Worm (Caenorhabditis elegans): ENCODE results near the gene tra-3.

- TF ChIP-seq nhr-77 (tag; optimal IDR thresholded peaks at IDR 0.05), result no peak
- no peak for TF ChIP-seq ama-1 (optimal IDR thresholded peaks at IDR 0.05)
- TF ChIP-seq nhr-76 (tag; optimal IDR thresholded peaks at IDR 0.05), result no peak
- TF ChIP-seq lsy-12 (tag; optimal IDR thresholded peaks at IDR 0.05), result no peak
- TF ChIP-seq unc-62 (GFP tag; optimal IDR thresholded peaks at IDR 0.05), result no peak
- no peak for TF ChIP-seq fkh-10 (GFP tag; optimal IDR thresholded peaks at IDR 0.05)
Observed at ce11 chrIV:14435902-14436301, 8.1 kb downstream of the tra-3 start.

All from whole organism, L3 larva.